Fruit fly (Drosophila melanogaster): ENCODE measurements around the gene Sirt2.

The Sirt2 gene

dm6 chr3R:20327572-20328483, at the start of gene Sirt2, which contains the start of gene CG4360 (continued):
- TF ChIP-seq Dp (GFP tag; optimal IDR thresholded peaks at IDR 0.05) (peak; percentile 33), aop (GFP tag; IDR thresholded peaks at IDR 0.05) (0 out of 2 replicates have a peak, but pooled peaks have one; percentile 37), lola (GFP tag; optimal IDR thresholded peaks at IDR 0.05) (peak in 1 of 3 experiments; percentile 29), CG12104 (GFP tag; optimal IDR thresholded peaks at IDR 0.05) (peak; percentile 20), sim (GFP tag; IDR thresholded peaks at IDR 0.05) (no peak), jing (GFP tag; optimal IDR thresholded peaks at IDR 0.05) (no peak), trem (tag; optimal IDR thresholded peaks at IDR 0.05) (peak; percentile 44), Hr39 (optimal IDR thresholded peaks at IDR 0.05) (no peak), danr (GFP tag; IDR thresholded peaks at IDR 0.05) (no peak), ranshi (GFP tag; IDR thresholded peaks at IDR 0.05) (peak; percentile 49; the same call in 1 of the 2 replicates), CG11456 (GFP tag; IDR thresholded peaks at IDR 0.05) (peak; percentile 78; the same call in 2 of the 3 replicates), Sin3A (optimal IDR thresholded peaks at IDR 0.05) (peak; percentile 55), gt (GFP tag; IDR thresholded peaks at IDR 0.05) (0 out of 2 replicates have a peak, but pooled peaks have one; percentile 6), stwl (tag; optimal IDR thresholded peaks at IDR 0.05) (peak; percentile 62), CG34422 (GFP tag; IDR thresholded peaks at IDR 0.05) (peak; percentile 78), gsb-n (tag; optimal IDR thresholded peaks at IDR 0.05) (no peak), ase (GFP tag; IDR thresholded peaks at IDR 0.05) (0 out of 3 replicates have a peak, but pooled peaks have one; percentile 21), tap (tag; optimal IDR thresholded peaks at IDR 0.05) (no peak), amos (GFP tag; IDR thresholded peaks at IDR 0.05; ENCODE audit: partially characterized antibody) (peak; percentile 91), CG7786 (GFP tag; optimal IDR thresholded peaks at IDR 0.05) (peak; percentile 68), CG16779 (GFP tag; IDR thresholded peaks at IDR 0.05) (0 out of 2 replicates have a peak, but pooled peaks have one; percentile 50), zfh2 (GFP tag; optimal IDR thresholded peaks at IDR 0.05) (peak; percentile 65), stc (GFP tag; IDR thresholded peaks at IDR 0.05) (0 out of 2 replicates have a peak, but pooled peaks have one; percentile 7), B-H2 (GFP tag; optimal IDR thresholded peaks at IDR 0.05) (peak; percentile 8), CG1602 (GFP tag; optimal IDR thresholded peaks at IDR 0.05) (peak; percentile 38), CG12659 (GFP tag; optimal IDR thresholded peaks at IDR 0.05) (peak; percentile 72), fd96Cb (tag; optimal IDR thresholded peaks at IDR 0.05) (no peak), B-H1 (GFP tag; IDR thresholded peaks at IDR 0.05) (no peak), Elba2 (GFP tag; optimal IDR thresholded peaks at IDR 0.05) (peak; percentile 50), CG9797 (GFP tag; optimal IDR thresholded peaks at IDR 0.05) (peak; percentile 22), Lhr (GFP tag; optimal IDR thresholded peaks at IDR 0.05) (peak; percentile 18), HLH54F (GFP tag; optimal IDR thresholded peaks at IDR 0.05) (peak; percentile 56), Med (GFP tag) (peak; percentile 95), Optix (GFP tag; IDR thresholded peaks at IDR 0.05) (0 out of 3 replicates have a peak, but pooled peaks have one; percentile 39), CG6813 (GFP tag; optimal IDR thresholded peaks at IDR 0.05) (no peak), caup (GFP tag; optimal IDR thresholded peaks at IDR 0.05; ENCODE audit: severe bottlenecking) (peak; percentile 48), CG2120 (GFP tag; optimal IDR thresholded peaks at IDR 0.05) (peak; percentile 74), CG9876 (GFP tag; optimal IDR thresholded peaks at IDR 0.05) (peak; percentile 49), lbe (GFP tag; optimal IDR thresholded peaks at IDR 0.05) (no peak), knrl (GFP tag; IDR thresholded peaks at IDR 0.05; ENCODE audit: partially characterized antibody) (peak; percentile 83; the same call in 2 of the 3 replicates), en (GFP tag; optimal IDR thresholded peaks at IDR 0.05) (no peak), CoRest (tag; optimal IDR thresholded peaks at IDR 0.05) (peak; percentile 6), Nf-YB (GFP tag; optimal IDR thresholded peaks at IDR 0.05) (no peak), CG10147 (GFP tag; optimal IDR thresholded peaks at IDR 0.05) (no peak), CG9727 (GFP tag; optimal IDR thresholded peaks at IDR 0.05) (peak; percentile 42), Dbx (GFP tag; IDR thresholded peaks at IDR 0.05) (peak; percentile 80), CG15479 (GFP tag; optimal IDR thresholded peaks at IDR 0.05) (no peak)
